Worm (Caenorhabditis elegans): ENCODE results near the gene C14C11.7.

The C14C11.7 gene

DNA sequence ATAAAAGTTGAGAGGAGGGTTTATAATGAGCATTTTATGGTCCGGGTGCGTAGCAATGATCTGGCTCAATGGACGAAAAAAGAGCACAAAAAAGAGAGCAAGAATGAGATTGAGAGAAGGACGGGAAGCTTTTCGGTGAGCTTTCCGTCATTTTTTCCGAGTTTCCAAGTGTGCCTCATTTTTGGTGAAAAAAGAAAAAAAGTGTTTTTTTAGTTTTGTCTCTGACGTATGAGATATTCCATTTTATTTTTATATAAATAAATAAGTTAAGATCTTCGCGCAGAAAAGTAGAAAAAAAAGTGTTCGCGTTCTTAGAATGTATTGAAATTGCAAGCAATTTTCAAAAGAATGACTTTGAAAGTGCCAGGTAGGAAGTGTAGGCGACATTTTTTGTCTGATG is 45.8 kb downstream of the C14C11.7 start, which contains the start of gene memb-2:
TSS of gene memb-2 (minus strand) at position 101 of the 400 bp plus-strand sequence.
- TF ChIP-seq jun-1 (tag; optimal IDR thresholded peaks at IDR 0.05) (no peak), ZK546.5 (tag; optimal IDR thresholded peaks at IDR 0.05) (no peak), T20F7.1 (GFP tag; optimal IDR thresholded peaks at IDR 0.05) (no peak), ctbp-1 (GFP tag; IDR thresholded peaks at IDR 0.05) (no peak), nhr-76 (tag; optimal IDR thresholded peaks at IDR 0.05) (no peak), dmd-8 (GFP tag; IDR thresholded peaks at IDR 0.05) (no peak), nhr-11 (tag; optimal IDR thresholded peaks at IDR 0.05) (no peak), nhr-237 (tag; optimal IDR thresholded peaks at IDR 0.05) (no peak), fkh-10 (GFP tag; optimal IDR thresholded peaks at IDR 0.05) (no peak), dpl-1 (GFP tag; optimal IDR thresholded peaks at IDR 0.05) (no peak), unc-62 (GFP tag; optimal IDR thresholded peaks at IDR 0.05 in 1 of 2) (no peak), unc-62 (tag; optimal IDR thresholded peaks at IDR 0.05) (no peak), ceh-20 (GFP tag; IDR thresholded peaks at IDR 0.05) (no peak)

DNA sequence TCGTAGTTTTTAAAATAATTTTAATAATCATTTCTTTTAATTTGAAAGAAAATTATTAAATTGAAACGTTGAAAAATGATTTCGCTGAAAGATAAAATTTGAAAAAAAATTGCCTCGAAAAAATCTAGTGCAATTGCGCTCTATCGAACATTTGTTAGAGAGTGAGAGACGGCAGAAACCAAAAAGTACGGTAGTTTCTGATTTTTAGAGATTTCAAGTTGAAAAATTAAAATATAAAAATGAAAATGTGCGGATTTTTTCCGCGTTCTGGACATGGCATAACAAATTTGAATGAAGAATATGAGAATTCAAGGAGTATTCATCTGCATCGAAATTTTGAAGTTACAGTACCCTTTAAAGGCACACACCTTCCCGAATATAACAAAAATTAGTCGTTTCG is 46.5 kb downstream of the C14C11.7 start:
- TF ChIP-seq pqm-1 (tag; optimal IDR thresholded peaks at IDR 0.05) (no peak), nhr-111 (GFP tag; optimal IDR thresholded peaks at IDR 0.05) (no peak), mdt-29 (GFP tag; IDR thresholded peaks at IDR 0.05) (no peak), nhr-42 (GFP tag; IDR thresholded peaks at IDR 0.05) (no peak), snpc-4 (tag; optimal IDR thresholded peaks at IDR 0.05) (no peak), nhr-41 (GFP tag; IDR thresholded peaks at IDR 0.05) (no peak), unc-130 (GFP tag; optimal IDR thresholded peaks at IDR 0.05) (peak; percentile 22), lin-15B (tag; optimal IDR thresholded peaks at IDR 0.05) (no peak), tag-97 (GFP tag; IDR thresholded peaks at IDR 0.05) (no peak), Y48G9A.11 (GFP tag; IDR thresholded peaks at IDR 0.05) (no peak), arid-1 (GFP tag; conservative IDR thresholded peaks at IDR 0.05) (no peak), lin-1 (GFP tag; IDR thresholded peaks at IDR 0.05) (no peak), attf-4 (tag; optimal IDR thresholded peaks at IDR 0.05) (no peak), tra-1 (GFP tag; IDR thresholded peaks at IDR 0.05) (no peak), skn-1 (tag; optimal IDR thresholded peaks at IDR 0.05) (no peak), Y105C5A.15 (GFP tag; IDR thresholded peaks at IDR 0.05) (no peak), zag-1 (tag; optimal IDR thresholded peaks at IDR 0.05) (no peak), T26A8.4 (GFP tag; IDR thresholded peaks at IDR 0.05) (no peak), lin-38 (GFP tag; IDR thresholded peaks at IDR 0.05) (peak; percentile 93), cey-2 (tag; optimal IDR thresholded peaks at IDR 0.05; ENCODE audit: borderline replicate concordance, insufficient read depth) (no peak), dpl-1 (GFP tag; optimal IDR thresholded peaks at IDR 0.05) (peak; percentile 21), snpc-1.2 (GFP tag; IDR thresholded peaks at IDR 0.05) (no peak), daf-19 (GFP tag; conservative IDR thresholded peaks at IDR 0.05) (no peak)

DNA sequence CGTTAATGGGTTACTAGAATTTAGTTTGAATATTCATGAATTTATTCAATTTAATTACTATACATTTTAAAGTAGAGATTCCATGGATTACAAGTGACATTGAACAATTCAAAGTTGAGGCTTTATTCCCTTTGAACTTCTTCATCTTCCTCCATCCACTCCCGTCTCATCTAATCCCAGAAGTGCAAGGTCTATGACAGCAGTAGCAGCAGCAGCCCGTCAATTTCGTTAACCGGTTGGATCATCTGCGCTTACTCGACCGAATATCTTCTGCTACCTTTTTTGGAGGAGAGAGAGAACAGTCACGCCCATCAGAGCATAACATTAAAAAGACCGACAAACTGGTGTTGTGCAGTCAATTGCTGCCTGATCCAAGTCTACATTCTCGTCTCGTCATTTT is 48.6 kb downstream of the C14C11.7 start, which contains the start of gene M03E7.2:
TSS of gene M03E7.2 (plus strand) at position 301 of the 400 bp plus-strand sequence.
- TF ChIP-seq tag-97 (GFP tag; IDR thresholded peaks at IDR 0.05) (no peak), madf-5 (GFP tag; IDR thresholded peaks at IDR 0.05) (no peak), nhr-48 (tag; optimal IDR thresholded peaks at IDR 0.05) (no peak), nhr-76 (tag; optimal IDR thresholded peaks at IDR 0.05) (no peak), rbr-2 (tag; optimal IDR thresholded peaks at IDR 0.05) (no peak), snpc-1.2 (GFP tag; IDR thresholded peaks at IDR 0.05) (no peak), nhr-237 (tag; optimal IDR thresholded peaks at IDR 0.05) (no peak), daf-12 (tag; optimal IDR thresholded peaks at IDR 0.05) (no peak), ztf-11 (tag; optimal IDR thresholded peaks at IDR 0.05) (no peak), Y75B8A.6 (GFP tag; IDR thresholded peaks at IDR 0.05) (no peak), mep-1 (tag; optimal IDR thresholded peaks at IDR 0.05) (no peak), ceh-20 (GFP tag; IDR thresholded peaks at IDR 0.05) (no peak), attf-4 (tag; optimal IDR thresholded peaks at IDR 0.05) (no peak), daf-16 (GFP tag; optimal IDR thresholded peaks at IDR 0.05) (no peak), daf-16 (tag; optimal IDR thresholded peaks at IDR 0.05) (no peak), ceh-28 (tag; optimal IDR thresholded peaks at IDR 0.05) (no peak), hlh-11 (tag; optimal IDR thresholded peaks at IDR 0.05) (no peak), zip-11 (GFP tag; IDR thresholded peaks at IDR 0.05) (no peak), F10B5.3 (tag; optimal IDR thresholded peaks at IDR 0.05) (no peak), ZK337.2 (GFP tag; IDR thresholded peaks at IDR 0.05) (no peak), skn-1 (tag; optimal IDR thresholded peaks at IDR 0.05) (no peak)
